Worm (Caenorhabditis elegans) whole organism, L3 larva: Measurements from ENCODE around the gene ZK218.11.

Source experiments
- R02D3.7 ChIP-seq: fragments of 150-350 bp; optimal IDR thresholded peaks from 2 replicates; lab custom pipeline; 2014; ENCODE audit warnings: missing biosample characterization, missing genetic modification characterization
- ZK546.5 ChIP-seq: sonication (generic microtip); optimal IDR thresholded peaks from 2 replicates; lab custom pipeline; 2017; ENCODE audit warnings: missing biosample characterization, missing genetic modification characterization
- aly-2 ChIP-seq: fragments of 150-350 bp; optimal IDR thresholded peaks from 2 replicates; lab custom pipeline; 2014; ENCODE audit warnings: missing biosample characterization, missing genetic modification characterization
- ama-1 ChIP-seq: fragments of 150-350 bp; optimal IDR thresholded peaks from 2 replicates; lab custom pipeline; 2018
- ceh-16 ChIP-seq: sonication (generic microtip); optimal IDR thresholded peaks from 2 replicates; lab custom pipeline; 2017; ENCODE audit warnings: missing biosample characterization, missing genetic modification characterization
- ceh-82 ChIP-seq: fragments of 150-350 bp; optimal IDR thresholded peaks from 2 replicates; lab custom pipeline; 2014; ENCODE audit warnings: missing biosample characterization, missing genetic modification characterization
- ceh-9 ChIP-seq: sonication (generic microtip); optimal IDR thresholded peaks from 2 replicates; lab custom pipeline; 2018; ENCODE audit warnings: missing biosample characterization, missing genetic modification characterization
- egl-27 ChIP-seq: sonication (generic microtip); optimal IDR thresholded peaks from 4 replicates; lab custom pipeline; 2017; ENCODE audit warnings: missing biosample characterization, missing genetic modification reagents, missing genetic modification characterization
- egl-5 ChIP-seq: fragments of 150-350 bp; optimal IDR thresholded peaks from 2 replicates; lab custom pipeline; 2017; ENCODE audit warnings: missing biosample characterization, missing genetic modification reagents, missing genetic modification characterization, inconsistent platforms
- elt-1 ChIP-seq: fragments of 150-350 bp; optimal IDR thresholded peaks from 2 replicates; lab custom pipeline; 2014; ENCODE audit warnings: missing biosample characterization, missing genetic modification characterization
- elt-2 ChIP-seq: sonication (generic microtip); optimal IDR thresholded peaks from 2 replicates; lab custom pipeline; 2016; ENCODE audit warnings: missing genetic modification reagents, mild to moderate bottlenecking, missing genetic modification characterization, missing compliant biosample characterization
- elt-3 ChIP-seq, 3 experiments: fragments of 150-350 bp in 1 of 3; sonication (generic microtip) in 2 of 3; optimal IDR thresholded peaks; 2 replicates in 2 of 3; 4 replicates in 1 of 3; lab custom pipeline; 2014 to 2017; ENCODE audit warnings: missing biosample characterization in 3 of 3, missing genetic modification characterization in 3 of 3
- eor-1 ChIP-seq, 2 experiments: fragments of 150-350 bp; optimal IDR thresholded peaks; 2 replicates each; lab custom pipeline; 2014 to 2018; ENCODE audit warnings: missing biosample characterization in 2 of 2, missing genetic modification characterization in 2 of 2
- fkh-10 ChIP-seq: sonication (generic microtip); optimal IDR thresholded peaks from 2 replicates; lab custom pipeline; 2017; ENCODE audit warnings: missing biosample characterization, missing genetic modification reagents, missing genetic modification characterization
- fkh-2 ChIP-seq: fragments of 150-350 bp; optimal IDR thresholded peaks from 2 replicates; lab custom pipeline; 2014; ENCODE audit warnings: missing biosample characterization, missing genetic modification reagents, missing genetic modification characterization
- hmg-11 ChIP-seq: sonication (generic microtip); optimal IDR thresholded peaks from 2 replicates; lab custom pipeline; 2016; ENCODE audit warnings: missing genetic modification characterization, missing compliant biosample characterization
- jun-1 ChIP-seq: fragments of 150-350 bp; optimal IDR thresholded peaks from 2 replicates; lab custom pipeline; 2014; ENCODE audit warnings: missing biosample characterization, missing genetic modification reagents, missing genetic modification characterization
- lin-15B ChIP-seq: fragments of 150-350 bp; optimal IDR thresholded peaks from 2 replicates; lab custom pipeline; 2014; ENCODE audit warnings: missing biosample characterization, missing genetic modification characterization
- lin-39 ChIP-seq: fragments of 150-350 bp; optimal IDR thresholded peaks from 2 replicates; lab custom pipeline; 2018; ENCODE audit warnings: missing biosample characterization, missing genetic modification reagents, missing genetic modification characterization
- mdl-1 ChIP-seq: fragments of 150-350 bp; optimal IDR thresholded peaks from 2 replicates; lab custom pipeline; 2014; ENCODE audit warnings: missing biosample characterization, missing genetic modification characterization
- nfya-1 ChIP-seq: sonication (generic microtip); optimal IDR thresholded peaks from 2 replicates; lab custom pipeline; 2017; ENCODE audit warnings: missing genetic modification characterization, mild to moderate bottlenecking, missing compliant biosample characterization, antibody characterized with exemption, moderate library complexity; ENCODE audit not compliant: insufficient read depth
- nhr-11 ChIP-seq: fragments of 150-350 bp; optimal IDR thresholded peaks from 2 replicates; lab custom pipeline; 2014; ENCODE audit warnings: missing biosample characterization, missing genetic modification characterization
- nhr-12 ChIP-seq: fragments of 150-350 bp; optimal IDR thresholded peaks from 2 replicates; lab custom pipeline; 2014; ENCODE audit warnings: missing biosample characterization, missing genetic modification characterization
- nhr-23 ChIP-seq: fragments of 150-350 bp; optimal IDR thresholded peaks from 2 replicates; lab custom pipeline; 2014; ENCODE audit warnings: missing biosample characterization, missing genetic modification reagents, missing genetic modification characterization
- nhr-237 ChIP-seq: fragments of 150-350 bp; optimal IDR thresholded peaks from 2 replicates; lab custom pipeline; 2014; ENCODE audit warnings: missing biosample characterization, missing genetic modification characterization
- nhr-25 ChIP-seq: sonication (generic microtip); optimal IDR thresholded peaks from 2 replicates; lab custom pipeline; 2017; ENCODE audit warnings: missing biosample characterization, missing genetic modification characterization
- nhr-43 ChIP-seq: sonication (generic microtip); optimal IDR thresholded peaks from 2 replicates; lab custom pipeline; 2016; ENCODE audit warnings: mild to moderate bottlenecking, missing genetic modification characterization, missing compliant biosample characterization; ENCODE audit not compliant: poor library complexity, severe bottlenecking
- nhr-77 ChIP-seq: fragments of 150-350 bp; optimal IDR thresholded peaks from 2 replicates; lab custom pipeline; 2014; ENCODE audit warnings: missing biosample characterization, missing genetic modification characterization
- pha-4 ChIP-seq: fragments of 150-350 bp; optimal IDR thresholded peaks from 2 replicates; lab custom pipeline; 2014; ENCODE audit warnings: missing biosample characterization, missing genetic modification reagents, missing genetic modification characterization
- pqm-1 ChIP-seq: fragments of 150-350 bp; optimal IDR thresholded peaks from 2 replicates; lab custom pipeline; 2017; ENCODE audit warnings: missing biosample characterization, missing genetic modification characterization, inconsistent platforms
- sea-2 ChIP-seq: fragments of 150-350 bp; sonication (generic microtip); optimal IDR thresholded peaks from 4 replicates; lab custom pipeline; 2014; ENCODE audit warnings: missing biosample characterization, missing genetic modification reagents, missing genetic modification characterization
- skn-1 ChIP-seq: fragments of 150-350 bp; optimal IDR thresholded peaks from 2 replicates; lab custom pipeline; 2014; ENCODE audit warnings: missing biosample characterization, missing genetic modification characterization
- snpc-4 ChIP-seq: fragments of 150-350 bp; optimal IDR thresholded peaks from 2 replicates; lab custom pipeline; 2014; ENCODE audit warnings: missing biosample characterization, missing genetic modification characterization
- tbx-2 ChIP-seq: sonication (generic microtip); optimal IDR thresholded peaks from 2 replicates; lab custom pipeline; 2016; ENCODE audit warnings: mild to moderate bottlenecking, missing genetic modification characterization, missing compliant biosample characterization
- unc-39 ChIP-seq: sonication (generic microtip); optimal IDR thresholded peaks from 4 replicates; lab custom pipeline; 2017; ENCODE audit warnings: missing biosample characterization, missing genetic modification characterization
- zag-1 ChIP-seq: fragments of 150-350 bp; optimal IDR thresholded peaks from 2 replicates; lab custom pipeline; 2014; ENCODE audit warnings: missing biosample characterization, missing genetic modification characterization
- ztf-11 ChIP-seq: fragments of 150-350 bp; optimal IDR thresholded peaks from 2 replicates; lab custom pipeline; 2014; ENCODE audit warnings: missing biosample characterization, missing genetic modification characterization
- ztf-4 ChIP-seq: fragments of 150-350 bp; optimal IDR thresholded peaks from 2 replicates; lab custom pipeline; 2014; ENCODE audit warnings: missing biosample characterization, missing genetic modification characterization

ZK218.11 gene

ce11 chrV:17089342-17089741 is 18.9 kb downstream of the ZK218.11 start, which contains the start of gene T05E12.6:
TSS of gene T05E12.6 (minus strand) at chrV:17089442.
- TF ChIP-seq elt-2 (peak; percentile 11), tbx-2 (tag; lab: Kevin White, UChicago) (no peak), mdl-1 (tag; lab: Kevin White, UChicago) (no peak), aly-2 (tag; lab: Kevin White, UChicago) (no peak), fkh-2 (tag; lab: Kevin White, UChicago) (no peak), eor-1 (tag; optimal IDR thresholded peaks at IDR 0.05; lab: Kevin White, UChicago) (no peak), nhr-11 (tag; lab: Kevin White, UChicago) (no peak), ztf-4 (tag; lab: Kevin White, UChicago) (no peak), ama-1 (no peak)

- TF ChIP-seq skn-1 (tag; lab: Kevin White, UChicago) (no peak), nfya-1 (tag; lab: Kevin White, UChicago) (no peak), egl-5 (tag; lab: Kevin White, UChicago) (no peak), fkh-10 (GFP tag; lab: Kevin White, UChicago) (no peak), hmg-11 (tag; lab: Kevin White, UChicago) (no peak), mdl-1 (tag; lab: Kevin White, UChicago) (no peak)
Observed at ce11 chrV:17082718-17083117, 25.5 kb downstream of the ZK218.11 start, which contains the start of gene T05E12.9. TSS of gene T05E12.9 (minus strand) at chrV:17082818.

ce11 chrV:17079795-17080194 is 28.4 kb downstream of the ZK218.11 start, which contains the start of gene srw-20:
TSS of gene srw-20 (minus strand) at chrV:17079895.
- no peak for TF ChIP-seq lin-15B (tag; lab: Kevin White, UChicago)

ce11 chrV:17077889-17078288 is 30.3 kb downstream of the ZK218.11 start, which contains the start of gene T05E12.3:
TSS of gene T05E12.3 (minus strand) at chrV:17077989.
- TF ChIP-seq nhr-23 = no peak
- TF ChIP-seq pqm-1 = no peak
- TF ChIP-seq nhr-25 = no peak
- TF ChIP-seq jun-1 = no peak
- no peak for TF ChIP-seq egl-5 (tag; lab: Kevin White, UChicago)
- TF ChIP-seq lin-15B (tag; lab: Kevin White, UChicago) = no peak
- no peak for TF ChIP-seq eor-1 (tag; optimal IDR thresholded peaks at IDR 0.05; lab: Kevin White, UChicago)
- TF ChIP-seq nhr-77 (tag; lab: Kevin White, UChicago) = no peak
- TF ChIP-seq zag-1 (tag; lab: Kevin White, UChicago) = no peak
- no peak for TF ChIP-seq snpc-4
- no peak for TF ChIP-seq ceh-16 (tag; lab: Kevin White, UChicago)
- TF ChIP-seq, all 47 proteins: peak for 0

ce11 chrV:17075900-17076299 is 32.3 kb downstream of the ZK218.11 start, which contains the start of gene str-125:
TSS of gene str-125 (minus strand) at chrV:17076000.
- no peak for TF ChIP-seq nhr-23
- TF ChIP-seq ztf-4 (tag; lab: Kevin White, UChicago) = no peak
- no peak for TF ChIP-seq ama-1
- TF ChIP-seq nhr-12 (tag; lab: Kevin White, UChicago) = no peak
- TF ChIP-seq ceh-9 (tag; lab: Kevin White, UChicago) = no peak
- TF ChIP-seq ceh-16 (tag; lab: Kevin White, UChicago) = no peak
- TF ChIP-seq unc-39 (tag; lab: Kevin White, UChicago) = no peak
- no peak for TF ChIP-seq tbx-2 (tag; lab: Kevin White, UChicago)
- no peak for TF ChIP-seq elt-3 (tag; optimal IDR thresholded peaks at IDR 0.05; lab: Kevin White, UChicago)
- no peak for TF ChIP-seq nhr-43
- no peak for TF ChIP-seq elt-1 (tag; lab: Kevin White, UChicago)
- no peak for TF ChIP-seq nhr-237 (tag; lab: Kevin White, UChicago)
- no peak for TF ChIP-seq skn-1 (tag; lab: Kevin White, UChicago)
- TF ChIP-seq pha-4 (tag; lab: Kevin White, UChicago) = no peak
- TF ChIP-seq ZK546.5 = no peak
- no peak for TF ChIP-seq aly-2 (tag; lab: Kevin White, UChicago)
- no peak for TF ChIP-seq ceh-82 (tag; lab: Kevin White, UChicago)
- no peak for TF ChIP-seq nhr-11 (tag; lab: Kevin White, UChicago)

ce11 chrV:17071578-17071977 is 36.6 kb downstream of the ZK218.11 start, which contains the start of gene srbc-14:
TSS of gene srbc-14 (minus strand) at chrV:17071678.
- TF ChIP-seq nhr-237 (tag; lab: Kevin White, UChicago) (no peak), aly-2 (tag; lab: Kevin White, UChicago) (no peak), R02D3.7 (tag; lab: Kevin White, UChicago) (no peak), egl-27 (tag; lab: Kevin White, UChicago) (no peak), nhr-23 (no peak), ztf-11 (tag; lab: Kevin White, UChicago) (no peak), ceh-82 (tag; lab: Kevin White, UChicago) (no peak), snpc-4 (no peak), skn-1 (tag; lab: Kevin White, UChicago) (no peak), elt-2 (no peak), elt-3 (tag; optimal IDR thresholded peaks at IDR 0.05; lab: Kevin White, UChicago) (no peak), sea-2 (GFP tag; lab: Kevin White, UChicago) (no peak), lin-39 (tag; lab: Kevin White, UChicago) (no peak), unc-39 (tag; lab: Kevin White, UChicago) (no peak)
